Fruit fly (Drosophila melanogaster) whole organism, pupa: ENCODE measurements around the gene CG3823.

Experiments used
- CG14655 ChIP-seq: fragments of 200-800 bp; sonication (Bioruptor generic); optimal IDR thresholded peaks from 3 replicates; lab custom pipeline; 2017; ENCODE audit warnings: mild to moderate bottlenecking, missing biosample characterization, missing genetic modification reagents, missing genetic modification characterization
- CG15710 ChIP-seq: fragments of 200-800 bp; sonication (Bioruptor generic); optimal IDR thresholded peaks from 2 replicates; lab custom pipeline; 2018; ENCODE audit warnings: missing biosample characterization, mild to moderate bottlenecking, missing genetic modification characterization, moderate library complexity
- CG34367 ChIP-seq: fragments of 200-800 bp; sonication (Bioruptor generic); optimal IDR thresholded peaks from 2 replicates; lab custom pipeline; 2018; ENCODE audit warnings: missing biosample characterization, mild to moderate bottlenecking, missing genetic modification characterization
- EcR ChIP-seq: fragments of 200-800 bp; sonication (Bioruptor generic); optimal IDR thresholded peaks from 3 replicates; lab custom pipeline; 2019; ENCODE audit warnings: missing biosample characterization, missing genetic modification characterization, mild to moderate bottlenecking, moderate library complexity, missing genetic modification reagents
- Pif1B ChIP-seq: fragments of 200-800 bp; sonication (Bioruptor generic); optimal IDR thresholded peaks from 3 replicates; lab custom pipeline; 2016; ENCODE audit warnings: missing biosample characterization, missing genetic modification characterization
- Snoo ChIP-seq: fragments of 200-800 bp; sonication (Bioruptor generic); optimal IDR thresholded peaks from 3 replicates; lab custom pipeline; 2017; ENCODE audit warnings: missing biosample characterization, mild to moderate bottlenecking, missing genetic modification characterization, inconsistent platforms

DNA sequence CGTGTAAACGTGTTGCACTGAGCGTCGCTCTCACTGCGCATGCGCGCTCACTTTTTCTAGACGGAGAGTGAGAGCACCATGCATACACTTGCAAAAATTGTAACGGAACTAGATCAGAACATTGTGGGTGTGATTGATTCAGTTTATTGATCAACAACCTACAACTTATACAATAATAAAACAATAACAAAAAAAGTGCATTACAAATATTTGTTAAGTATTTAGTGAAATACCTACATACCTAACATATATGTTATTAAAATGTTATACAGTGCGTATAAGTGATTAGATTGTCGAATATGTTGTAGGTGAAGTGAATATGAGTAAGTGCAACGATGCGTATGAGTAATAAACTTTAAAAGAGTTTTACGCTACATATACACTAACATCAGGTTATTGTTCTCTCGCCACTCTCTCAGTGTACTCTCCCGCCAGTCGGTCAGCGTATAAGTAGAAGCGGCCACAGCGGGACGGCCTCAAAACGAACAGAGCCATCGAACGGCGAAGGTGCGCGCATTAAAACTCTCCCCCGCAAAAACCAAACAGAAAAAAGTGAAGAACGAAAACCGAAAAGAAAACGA is 26.7 kb downstream of the CG3823 start, which contains the start of gene CG42240:
- peak; percentile 93 for TF ChIP-seq CG15710 (tag; lab: Kevin White, UChicago)
- peak; percentile 83 for TF ChIP-seq EcR
- peak; percentile 92 for TF ChIP-seq Pif1B (GFP tag; lab: Kevin White, UChicago)
- TF ChIP-seq CG34367 (tag; lab: Kevin White, UChicago), result peak; percentile 89
- TF ChIP-seq Snoo (tag; lab: Kevin White, UChicago), result peak; percentile 92
- peak; percentile 98 for TF ChIP-seq CG14655 (GFP tag; lab: Kevin White, UChicago)
